Fruit fly (Drosophila melanogaster): ENCODE measurements around the gene eIF2D.

Gene eIF2D

dm6 chr3R:29146710-29147109 is 4.9 kb downstream of the eIF2D start, which contains the start of gene CG14511:
Gene CG14511, minus strand, starts transcription at chr3R:29146893.
- no peak for TF ChIP-seq ab (GFP tag; optimal IDR thresholded peaks at IDR 0.05)
- no peak for TF ChIP-seq eve (GFP tag; optimal IDR thresholded peaks at IDR 0.05)
- TF ChIP-seq CG9437 (GFP tag; optimal IDR thresholded peaks at IDR 0.05): peak; percentile 96
- TF ChIP-seq MESR4 (GFP tag; optimal IDR thresholded peaks at IDR 0.05): peak; percentile 0
- TF ChIP-seq Dref (GFP tag; IDR thresholded peaks at IDR 0.05): peak; percentile 62
- TF ChIP-seq MBD-R2 (GFP tag; IDR thresholded peaks at IDR 0.05): peak; percentile 66
- no peak for TF ChIP-seq CG10462 (GFP tag; optimal IDR thresholded peaks at IDR 0.05)
- TF ChIP-seq CG6683 (GFP tag; optimal IDR thresholded peaks at IDR 0.05): no peak
- no peak for TF ChIP-seq toy (GFP tag; IDR thresholded peaks at IDR 0.05)
- no peak for TF ChIP-seq gsb-n (tag; optimal IDR thresholded peaks at IDR 0.05)
- TF ChIP-seq yki (optimal IDR thresholded peaks at IDR 0.05): no peak
- peak; percentile 45; the same call in 1 of the 4 replicates for TF ChIP-seq Dll (GFP tag; IDR thresholded peaks at IDR 0.05; ENCODE audit: partially characterized antibody)
- TF ChIP-seq br (optimal IDR thresholded peaks at IDR 0.05): no peak
- no peak for TF ChIP-seq CG32532 (GFP tag; IDR thresholded peaks at IDR 0.05)
- 0 out of 3 replicates have a peak, but pooled peaks have one; percentile 21 for TF ChIP-seq mld (GFP tag; IDR thresholded peaks at IDR 0.05; ENCODE audit: partially characterized antibody)
- peak; percentile 48; the same call in 1 of the 2 replicates for TF ChIP-seq CG13287 (GFP tag; IDR thresholded peaks at IDR 0.05; ENCODE audit: partially characterized antibody)
- no peak for TF ChIP-seq maf-S (GFP tag; optimal IDR thresholded peaks at IDR 0.05)
- no peak for TF ChIP-seq Eip74EF (GFP tag; optimal IDR thresholded peaks at IDR 0.05)
- peak; percentile 77 for TF ChIP-seq E2f2 (GFP tag; IDR thresholded peaks at IDR 0.05)
- no peak for TF ChIP-seq D19A (tag; optimal IDR thresholded peaks at IDR 0.05)
- TF ChIP-seq bbx (GFP tag; IDR thresholded peaks at IDR 0.05; ENCODE audit: partially characterized antibody): peak; percentile 30; the same call in 1 of the 2 replicates
- no peak for TF ChIP-seq Oaz (GFP tag; IDR thresholded peaks at IDR 0.05)
- TF ChIP-seq pzg (GFP tag; optimal IDR thresholded peaks at IDR 0.05): peak; percentile 26
- no peak for TF ChIP-seq klu (GFP tag; IDR thresholded peaks at IDR 0.05)
- TF ChIP-seq CG43689 (GFP tag; IDR thresholded peaks at IDR 0.05): no peak
- no peak for TF ChIP-seq Asciz (GFP tag; optimal IDR thresholded peaks at IDR 0.05)
- TF ChIP-seq eyg (GFP tag; optimal IDR thresholded peaks at IDR 0.05): no peak
- no peak for TF ChIP-seq dmrt99B (tag; optimal IDR thresholded peaks at IDR 0.05)
- TF ChIP-seq CG32767 (GFP tag; IDR thresholded peaks at IDR 0.05): no peak
- TF ChIP-seq unc-4 (GFP tag; IDR thresholded peaks at IDR 0.05; ENCODE audit: partially characterized antibody): 0 out of 2 replicates have a peak, but pooled peaks have one; percentile 28
- TF ChIP-seq sna (GFP tag; IDR thresholded peaks at IDR 0.05; ENCODE audit: partially characterized antibody): 0 out of 2 replicates have a peak, but pooled peaks have one; percentile 15
- peak; percentile 61 for TF ChIP-seq CG34224 (GFP tag; IDR thresholded peaks at IDR 0.05; ENCODE audit: partially characterized antibody)
- TF ChIP-seq Myb (GFP tag; optimal IDR thresholded peaks at IDR 0.05): peak; percentile 55
- TF ChIP-seq Dbx (GFP tag; IDR thresholded peaks at IDR 0.05): no peak
- peak; percentile 41; the same call in 1 of the 2 replicates for TF ChIP-seq Scr (GFP tag; IDR thresholded peaks at IDR 0.05; ENCODE audit: partially characterized antibody)
- TF ChIP-seq ash1 (GFP tag; optimal IDR thresholded peaks at IDR 0.05): no peak
- TF ChIP-seq lilli (GFP tag; optimal IDR thresholded peaks at IDR 0.05): no peak
- TF ChIP-seq CG11504 (tag; optimal IDR thresholded peaks at IDR 0.05): no peak
- no peak for TF ChIP-seq knrl (GFP tag; IDR thresholded peaks at IDR 0.05; ENCODE audit: partially characterized antibody)
- no peak for TF ChIP-seq CG12299 (tag; optimal IDR thresholded peaks at IDR 0.05)
- 0 out of 3 replicates have a peak, but pooled peaks have one; percentile 18 for TF ChIP-seq CG14860 (GFP tag; IDR thresholded peaks at IDR 0.05; ENCODE audit: partially characterized antibody)
- no peak for TF ChIP-seq bab2 (GFP tag; optimal IDR thresholded peaks at IDR 0.05)
- TF ChIP-seq crp (GFP tag; optimal IDR thresholded peaks at IDR 0.05): peak in 1 of 2 experiments; percentile 81
- TF ChIP-seq CG16815 (GFP tag; optimal IDR thresholded peaks at IDR 0.05): no peak
- TF ChIP-seq Blimp-1 (GFP tag; optimal IDR thresholded peaks at IDR 0.05): peak; percentile 29
- peak; percentile 40 for TF ChIP-seq CG2116 (GFP tag; optimal IDR thresholded peaks at IDR 0.05)
- TF ChIP-seq Dp (GFP tag; optimal IDR thresholded peaks at IDR 0.05): peak; percentile 65
- no peak for TF ChIP-seq cwo (GFP tag; optimal IDR thresholded peaks at IDR 0.05)
- TF ChIP-seq CG17612 (GFP tag; IDR thresholded peaks at IDR 0.05): no peak
- TF ChIP-seq CG34422 (GFP tag; IDR thresholded peaks at IDR 0.05): peak; percentile 32; the same call in 1 of the 3 replicates

All from whole organism, embryonic.